Fruit fly (Drosophila melanogaster): ENCODE results near the gene CG13810.

Gene CG13810

dm6 chr3L:2164805-2165204, 20.9 kb upstream of the CG13810 start:
- TF ChIP-seq CG17801 (GFP tag; optimal IDR thresholded peaks at IDR 0.05; ENCODE audit: partially characterized antibody), result no peak

DNA sequence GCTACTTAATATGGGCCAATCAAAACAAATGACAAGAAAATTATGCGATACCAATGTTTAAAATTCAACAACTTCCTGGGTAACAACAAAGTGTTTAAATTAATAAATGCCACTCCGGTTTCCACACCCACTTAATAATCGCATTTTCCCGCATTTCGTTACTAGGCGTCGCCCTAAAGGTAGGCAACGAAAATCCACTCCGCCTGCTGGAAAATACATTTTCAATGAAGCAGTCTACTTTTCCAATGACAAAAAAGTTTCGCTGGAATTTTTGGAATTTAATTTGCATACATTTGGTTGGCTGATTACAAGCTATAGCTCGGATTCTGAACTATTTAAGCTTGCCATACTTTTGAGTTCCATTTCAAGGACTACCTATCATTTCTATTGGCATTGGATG, 19.0 kb upstream of the CG13810 start:
- TF ChIP-seq CG17801 (GFP tag; optimal IDR thresholded peaks at IDR 0.05; ENCODE audit: partially characterized antibody), result no peak

dm6 chr3L:2168954-2169353, 16.8 kb upstream of the CG13810 start, which contains the start of gene CG15879:
CG15879 (minus strand) TSS chr3L:2169108.
- peak; percentile 3 for TF ChIP-seq CG17801 (GFP tag; optimal IDR thresholded peaks at IDR 0.05; ENCODE audit: partially characterized antibody)

DNA sequence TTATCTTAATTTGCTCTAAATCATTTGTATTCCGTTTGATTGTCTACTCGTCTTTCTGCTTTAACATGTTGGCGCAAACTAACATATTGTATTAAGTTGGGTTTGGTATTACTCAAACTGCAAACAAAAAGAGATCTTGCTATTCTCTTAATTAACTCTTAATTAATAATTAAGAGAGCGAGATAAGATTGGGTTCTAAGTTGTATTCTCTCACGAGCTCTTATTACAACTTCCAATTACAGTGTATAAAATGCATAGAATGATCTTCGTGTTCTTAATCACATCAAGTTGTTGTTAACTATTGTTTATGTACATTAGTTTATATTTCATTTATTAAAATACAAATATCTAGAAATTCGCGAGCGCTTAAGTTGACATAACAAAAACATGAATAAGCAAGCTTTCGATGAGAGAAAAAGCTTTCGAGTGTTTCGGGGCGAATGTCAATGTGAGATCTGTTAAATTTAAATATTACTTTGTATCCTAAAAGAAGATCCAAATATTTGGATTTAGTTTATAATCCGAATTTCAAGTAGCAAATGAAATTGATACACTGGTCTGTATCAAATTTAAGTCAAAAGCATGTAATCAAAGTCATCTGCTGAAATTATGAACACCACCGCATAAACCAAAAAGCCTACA, 14.7 kb upstream of the CG13810 start, which contains the start of gene CG5704:
TSS of gene CG5704 (minus strand) at position 87 of the 642 bp plus-strand sequence.
- no peak for TF ChIP-seq CG17801 (GFP tag; optimal IDR thresholded peaks at IDR 0.05; ENCODE audit: partially characterized antibody)

dm6 chr3L:2174232-2174631, 11.5 kb upstream of the CG13810 start, which contains the start of gene CG15820:
CG15820 (minus strand) TSS chr3L:2174332.
- no peak for TF ChIP-seq CG17801 (GFP tag; optimal IDR thresholded peaks at IDR 0.05; ENCODE audit: partially characterized antibody)

dm6 chr3L:2191512-2191911, 5.8 kb downstream of the CG13810 start:
- no peak for TF ChIP-seq CG17801 (GFP tag; optimal IDR thresholded peaks at IDR 0.05; ENCODE audit: partially characterized antibody)

- TF ChIP-seq CG17801 (GFP tag; optimal IDR thresholded peaks at IDR 0.05; ENCODE audit: partially characterized antibody), result peak; percentile 19
Observed at dm6 chr3L:2191994-2192450, 6.3 kb downstream of the CG13810 start, which contains the start of gene CG5707. CG5707 (minus strand) TSS chr3L:2192221.

DNA sequence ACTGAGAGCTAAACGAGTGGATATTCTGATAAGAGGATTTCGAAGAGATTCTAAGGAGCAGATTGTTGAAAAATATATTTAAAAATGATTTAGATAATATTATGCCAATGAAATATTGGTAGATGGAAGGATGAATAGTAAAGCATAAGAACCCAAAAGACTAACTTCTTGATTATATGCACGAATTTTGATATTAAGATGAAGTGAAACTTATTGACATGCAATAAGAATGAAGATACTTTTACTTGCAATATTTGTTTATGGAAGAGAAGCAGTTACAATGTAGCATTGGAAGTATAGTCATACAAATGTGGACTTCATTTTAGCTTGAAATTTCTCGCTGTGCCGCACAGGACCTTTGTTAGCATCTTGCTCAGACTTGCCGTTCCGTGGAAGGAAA, 11.0 kb downstream of the CG13810 start, which contains the start of gene CG8960:
TSS of gene CG8960 (plus strand) at position 301 of the 400 bp plus-strand sequence.
- TF ChIP-seq CG17801 (GFP tag; optimal IDR thresholded peaks at IDR 0.05; ENCODE audit: partially characterized antibody), result no peak

DNA sequence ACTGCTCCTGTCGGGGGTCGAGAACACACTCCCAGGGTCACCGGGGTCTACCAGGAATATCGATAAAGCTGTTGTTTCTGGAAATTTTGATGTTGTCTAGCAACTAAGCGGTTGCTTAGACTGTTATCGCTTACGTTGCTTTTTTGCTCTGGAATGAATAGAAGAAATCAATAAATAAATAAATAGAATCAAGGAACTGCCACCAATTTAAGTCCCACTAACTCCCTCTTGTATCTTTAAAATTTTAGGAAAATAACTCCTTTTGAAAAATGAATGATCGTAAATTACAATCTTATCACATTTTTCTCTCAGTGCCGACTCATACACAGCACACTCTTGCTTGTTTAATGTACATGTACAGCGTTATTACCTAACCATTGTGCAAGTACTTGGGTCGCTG, 26.7 kb downstream of the CG13810 start, which contains the start of gene CG15878:
TSS of gene CG15878 (minus strand) at position 101 of the 400 bp plus-strand sequence.
- TF ChIP-seq CG17801 (GFP tag; optimal IDR thresholded peaks at IDR 0.05; ENCODE audit: partially characterized antibody), result no peak

DNA sequence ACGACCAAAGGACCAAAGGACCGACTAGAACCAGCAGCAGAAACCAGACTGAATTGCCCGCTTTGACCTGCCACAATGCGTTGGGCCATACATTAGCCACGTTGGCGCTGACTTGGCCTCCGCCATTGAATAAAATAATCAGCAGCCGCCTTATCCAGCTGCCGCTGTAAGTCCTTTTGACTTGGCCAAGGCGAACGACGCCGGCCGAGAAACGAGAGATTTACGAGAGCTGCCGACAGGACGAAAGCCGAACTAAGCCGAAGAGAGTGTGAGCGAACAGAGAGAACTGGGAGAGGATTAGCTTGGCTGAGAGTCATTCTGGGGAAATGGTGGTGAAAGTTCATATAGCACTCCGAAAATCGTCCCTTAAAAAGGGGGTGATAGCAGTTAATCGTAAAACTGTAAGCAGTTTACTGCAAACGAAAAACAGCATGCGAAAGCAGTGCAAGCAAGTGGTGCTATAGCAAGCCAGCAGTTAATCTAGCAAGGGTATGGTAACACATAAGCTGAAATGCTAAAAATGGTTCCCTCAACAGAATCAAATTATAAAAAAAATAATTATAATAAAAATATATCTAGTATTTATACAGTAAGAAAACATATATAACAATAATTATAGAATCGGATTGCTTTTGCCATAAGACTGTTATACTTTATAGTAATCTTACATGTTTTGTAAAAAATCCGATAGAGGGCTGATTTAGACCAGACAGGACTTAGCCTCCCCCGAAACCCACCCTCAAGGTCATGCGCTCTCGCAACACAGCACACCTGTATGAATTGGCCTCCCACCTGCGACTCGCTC, 42.8 kb downstream of the CG13810 start:
- TF ChIP-seq CG17801 (GFP tag; optimal IDR thresholded peaks at IDR 0.05; ENCODE audit: partially characterized antibody), result no peak

DNA sequence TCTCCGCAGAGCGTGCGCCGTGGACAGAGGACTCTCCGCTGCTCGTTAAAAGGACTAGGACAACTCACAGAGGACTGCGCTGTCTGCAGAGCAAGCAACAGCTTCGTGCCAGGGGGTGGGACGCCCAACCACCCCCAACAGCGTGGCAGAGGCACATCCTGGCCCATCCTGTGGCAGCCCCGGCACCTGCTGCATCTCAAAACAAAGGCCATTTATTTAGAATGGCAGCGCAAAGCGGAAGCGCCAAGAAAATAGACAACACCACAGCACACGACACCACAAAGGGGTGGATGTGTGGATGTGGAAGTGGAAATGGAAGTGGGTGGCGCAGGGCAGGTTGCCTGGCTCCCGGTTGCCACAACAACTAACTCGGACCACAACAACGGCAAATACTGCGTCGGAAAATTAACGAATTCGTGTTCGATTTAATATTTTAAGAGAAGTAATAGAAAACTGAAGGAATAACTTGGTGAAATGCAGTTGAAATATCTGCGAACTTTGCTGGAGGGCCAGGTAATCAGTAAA, 43.5 kb downstream of the CG13810 start, which contains the start of gene Oseg2:
TSS of gene Oseg2 (plus strand) at position 475 of the 525 bp plus-strand sequence.
- no peak for TF ChIP-seq CG17801 (GFP tag; optimal IDR thresholded peaks at IDR 0.05; ENCODE audit: partially characterized antibody)

- no peak for TF ChIP-seq CG17801 (GFP tag; optimal IDR thresholded peaks at IDR 0.05; ENCODE audit: partially characterized antibody)
Observed at dm6 chr3L:2237034-2237433, 51.3 kb downstream of the CG13810 start, which contains the start of gene CG9018. CG9018 (minus strand) TSS chr3L:2237076.
